Fruit fly (Drosophila melanogaster): Measurements from ENCODE around the gene CG11068.

The CG11068 gene

DNA sequence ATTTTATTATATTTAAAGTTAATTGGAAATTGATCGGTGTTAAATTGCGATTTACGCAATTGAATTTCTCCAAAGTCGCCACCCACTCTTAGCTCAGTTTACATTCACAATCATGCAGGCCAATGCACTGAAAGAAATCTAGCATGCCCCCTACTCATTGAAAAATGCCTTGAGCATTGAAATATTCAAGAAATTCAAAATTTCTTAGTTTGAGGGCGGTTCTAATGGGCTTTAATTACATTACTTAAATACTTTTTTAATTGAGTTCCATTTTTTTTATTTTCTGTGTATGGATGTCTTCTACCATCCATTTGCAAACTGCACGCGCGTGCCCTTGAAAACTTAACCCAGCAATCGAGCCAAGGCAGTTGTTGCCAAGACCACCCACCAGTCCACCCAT lies 20.7 kb upstream of the CG11068 start (continued):
- TF ChIP-seq fd59A (GFP tag; optimal IDR thresholded peaks at IDR 0.05) (no peak), CG6163 (GFP tag; IDR thresholded peaks at IDR 0.05) (peak; percentile 45; the same call in 2 of the 3 replicates), CG3919 (GFP tag; optimal IDR thresholded peaks at IDR 0.05) (peak; percentile 11), CG1621 (tag; optimal IDR thresholded peaks at IDR 0.05) (no peak), CG34406 (GFP tag; optimal IDR thresholded peaks at IDR 0.05) (peak; percentile 9)

dm6 chrX:13935563-13935962 lies 19.5 kb upstream of the CG11068 start:
- TF ChIP-seq CG10631 (GFP tag; optimal IDR thresholded peaks at IDR 0.05) (peak; percentile 4), CG6163 (GFP tag; IDR thresholded peaks at IDR 0.05) (peak; percentile 53; the same call in 2 of the 3 replicates), lz (GFP tag; optimal IDR thresholded peaks at IDR 0.05) (no peak), fd59A (GFP tag; optimal IDR thresholded peaks at IDR 0.05) (no peak), CG8632 (GFP tag; optimal IDR thresholded peaks at IDR 0.05) (no peak), CG8319 (GFP tag; optimal IDR thresholded peaks at IDR 0.05) (no peak), CG11294 (GFP tag; IDR thresholded peaks at IDR 0.05) (peak; percentile 54; the same call in 1 of the 2 replicates), CG10669 (GFP tag; optimal IDR thresholded peaks at IDR 0.05) (no peak), CG4318 (GFP tag; optimal IDR thresholded peaks at IDR 0.05) (no peak), Met (GFP tag; optimal IDR thresholded peaks at IDR 0.05) (no peak), Ets96B (tag; optimal IDR thresholded peaks at IDR 0.05) (no peak), Lpt (GFP tag; optimal IDR thresholded peaks at IDR 0.05) (no peak), Sox15 (GFP tag; optimal IDR thresholded peaks at IDR 0.05) (no peak), fd85E (GFP tag; optimal IDR thresholded peaks at IDR 0.05) (no peak), CG32006 (GFP tag; optimal IDR thresholded peaks at IDR 0.05) (peak; percentile 23), salr (GFP tag; optimal IDR thresholded peaks at IDR 0.05) (no peak), CG6854 (GFP tag; optimal IDR thresholded peaks at IDR 0.05) (no peak), CG3032 (tag; optimal IDR thresholded peaks at IDR 0.05) (no peak), CG7368 (GFP tag; optimal IDR thresholded peaks at IDR 0.05) (no peak), Eip78C (GFP tag) (peak; percentile 49), topi (GFP tag; optimal IDR thresholded peaks at IDR 0.05) (no peak), net (GFP tag; optimal IDR thresholded peaks at IDR 0.05) (no peak), Hr4 (GFP tag; optimal IDR thresholded peaks at IDR 0.05) (peak; percentile 1), Eip93F (GFP tag; optimal IDR thresholded peaks at IDR 0.05) (no peak), Hr39 (GFP tag; optimal IDR thresholded peaks at IDR 0.05) (no peak), Sox14 (GFP tag; optimal IDR thresholded peaks at IDR 0.05) (no peak), CG6792 (GFP tag; optimal IDR thresholded peaks at IDR 0.05) (no peak), Sox102F (GFP tag; optimal IDR thresholded peaks at IDR 0.05) (no peak), fkh (GFP tag; optimal IDR thresholded peaks at IDR 0.05) (no peak), CG6808 (GFP tag; optimal IDR thresholded peaks at IDR 0.05) (no peak), CG9139 (GFP tag; optimal IDR thresholded peaks at IDR 0.05) (no peak), CG34406 (GFP tag; optimal IDR thresholded peaks at IDR 0.05) (no peak), CG15336 (GFP tag; IDR thresholded peaks at IDR 0.05) (peak; percentile 43; the same call in 1 of the 2 replicates), eg (GFP tag; IDR thresholded peaks at IDR 0.05) (peak; percentile 64), OdsH (GFP tag; optimal IDR thresholded peaks at IDR 0.05) (peak; percentile 6)

- TF ChIP-seq CG3919 (GFP tag; optimal IDR thresholded peaks at IDR 0.05) (peak; percentile 23), pdm3 (GFP tag; optimal IDR thresholded peaks at IDR 0.05) (peak; percentile 3), CG8632 (GFP tag; optimal IDR thresholded peaks at IDR 0.05) (peak; percentile 40), salr (GFP tag; optimal IDR thresholded peaks at IDR 0.05) (peak in 1 of 2 experiments; percentile 23), spab (GFP tag; optimal IDR thresholded peaks at IDR 0.05) (peak; percentile 42), ss (GFP tag; optimal IDR thresholded peaks at IDR 0.05) (peak; percentile 41 to 66), CG10631 (GFP tag; optimal IDR thresholded peaks at IDR 0.05) (peak; percentile 34), Hr39 (GFP tag; optimal IDR thresholded peaks at IDR 0.05) (no peak), CG11294 (GFP tag; IDR thresholded peaks at IDR 0.05) (no peak), svp (GFP tag) (peak; percentile 80), CG6808 (GFP tag; optimal IDR thresholded peaks at IDR 0.05) (peak; percentile 46), CG6792 (GFP tag; optimal IDR thresholded peaks at IDR 0.05) (peak; percentile 17), dsx (GFP tag; optimal IDR thresholded peaks at IDR 0.05; ENCODE audit: poor library complexity, severe bottlenecking) (no peak), CG11902 (GFP tag; optimal IDR thresholded peaks at IDR 0.05) (peak; percentile 13), Eip93F (GFP tag; optimal IDR thresholded peaks at IDR 0.05) (no peak), CG8319 (GFP tag; optimal IDR thresholded peaks at IDR 0.05) (no peak), lz (GFP tag; optimal IDR thresholded peaks at IDR 0.05) (peak; percentile 68), CG1621 (tag; optimal IDR thresholded peaks at IDR 0.05) (no peak), topi (GFP tag; optimal IDR thresholded peaks at IDR 0.05) (peak; percentile 61), Sox14 (GFP tag; optimal IDR thresholded peaks at IDR 0.05) (peak; percentile 25), Eip78C (GFP tag) (peak; percentile 54), CG9139 (GFP tag; optimal IDR thresholded peaks at IDR 0.05) (no peak), fd59A (GFP tag; optimal IDR thresholded peaks at IDR 0.05) (peak; percentile 51), achi (GFP tag; optimal IDR thresholded peaks at IDR 0.05) (peak; percentile 20), CG4318 (GFP tag; optimal IDR thresholded peaks at IDR 0.05) (peak; percentile 32), Gug (GFP tag; IDR thresholded peaks at IDR 0.05) (no peak), CG11762 (GFP tag; optimal IDR thresholded peaks at IDR 0.05; ENCODE audit: insufficient read depth) (no peak), fd85E (GFP tag; optimal IDR thresholded peaks at IDR 0.05) (no peak)
Observed at dm6 chrX:13936203-13936602, 18.8 kb upstream of the CG11068 start.
